Fruit fly (Drosophila melanogaster): ENCODE measurements around the gene ghi.

DNA sequence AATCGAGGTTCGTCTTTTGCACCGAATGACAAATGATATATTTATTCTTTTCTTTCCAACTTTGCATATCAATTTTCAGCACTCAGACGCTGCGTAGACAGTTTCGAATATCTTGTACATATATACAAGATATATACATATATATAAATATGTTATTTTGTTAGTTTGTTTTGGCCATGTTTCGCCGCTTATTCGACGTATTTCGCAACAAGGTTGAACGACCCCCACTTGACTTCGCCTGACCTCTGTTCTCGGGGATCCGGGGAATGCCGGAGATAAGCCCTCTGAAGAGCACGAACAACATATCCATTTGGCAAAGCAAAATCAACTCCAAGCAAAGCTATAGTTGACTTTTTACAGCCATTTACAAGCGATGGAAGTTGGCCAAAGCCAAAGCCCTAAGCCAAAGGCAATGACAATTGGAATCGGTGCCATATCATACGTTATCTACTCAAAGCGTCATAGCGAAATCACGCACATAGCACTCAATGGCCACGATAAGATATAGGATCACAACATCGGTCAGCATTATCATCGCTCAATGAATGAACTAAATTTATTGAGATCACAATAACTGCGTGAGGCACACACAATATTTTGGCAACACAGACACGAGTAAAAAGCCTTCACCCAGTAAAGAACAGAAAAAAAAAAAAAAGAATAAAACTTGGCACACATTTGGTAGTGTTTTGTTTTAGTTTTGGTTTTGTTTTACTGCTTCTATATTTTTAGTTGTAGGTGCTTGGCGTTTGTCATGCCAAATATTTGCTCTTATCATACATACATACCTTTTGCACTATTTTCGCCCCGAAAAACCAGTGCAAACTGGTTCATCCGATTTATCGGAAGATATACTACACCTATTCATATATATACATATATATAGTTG is 48.5 kb downstream of the ghi start:
- no peak for TF ChIP-seq Crg-1 (GFP tag; optimal IDR thresholded peaks at IDR 0.05)
- TF ChIP-seq CG14711 (tag; optimal IDR thresholded peaks at IDR 0.05): no peak
- TF ChIP-seq CG5204 (GFP tag; optimal IDR thresholded peaks at IDR 0.05): no peak
- TF ChIP-seq ovo (GFP tag; optimal IDR thresholded peaks at IDR 0.05): no peak
- peak; percentile 28 for TF ChIP-seq cic (GFP tag; optimal IDR thresholded peaks at IDR 0.05)
- TF ChIP-seq cnc (optimal IDR thresholded peaks at IDR 0.05): peak in 1 of 2 experiments; percentile 29
- no peak for TF ChIP-seq CG33017 (tag; optimal IDR thresholded peaks at IDR 0.05)
- TF ChIP-seq CG7045 (GFP tag; optimal IDR thresholded peaks at IDR 0.05): no peak
